Fruit fly (Drosophila melanogaster) whole organism, pupa: ENCODE results near the gene Cog7.
"Not testable (repeated sequence)": the region's sequence is repeated elsewhere in the genome, so short reads cannot be mapped to it uniquely, and the experiment has no call there.

Experiments used
- CG14655 ChIP-seq: fragments of 200-800 bp; sonication (Bioruptor generic); optimal IDR thresholded peaks from 3 replicates; lab custom pipeline; 2017; ENCODE audit warnings: mild to moderate bottlenecking, missing biosample characterization, missing genetic modification reagents, missing genetic modification characterization
- CG15710 ChIP-seq: fragments of 200-800 bp; sonication (Bioruptor generic); optimal IDR thresholded peaks from 2 replicates; lab custom pipeline; 2018; ENCODE audit warnings: missing biosample characterization, mild to moderate bottlenecking, missing genetic modification characterization, moderate library complexity
- CG8159 ChIP-seq: fragments of 200-800 bp; sonication (Bioruptor generic); optimal IDR thresholded peaks from 3 replicates; lab custom pipeline; 2018; ENCODE audit warnings: missing biosample characterization, mild to moderate bottlenecking, missing genetic modification characterization, moderate library complexity
- D1 ChIP-seq: fragments of 200-800 bp; sonication (Bioruptor generic); optimal IDR thresholded peaks from 2 replicates; lab custom pipeline; 2018; ENCODE audit warnings: missing biosample characterization, mild to moderate bottlenecking, missing genetic modification characterization, moderate library complexity
- EcR ChIP-seq: fragments of 200-800 bp; sonication (Bioruptor generic); optimal IDR thresholded peaks from 3 replicates; lab custom pipeline; 2019; ENCODE audit warnings: missing biosample characterization, missing genetic modification characterization, mild to moderate bottlenecking, moderate library complexity, missing genetic modification reagents
- Pif1A ChIP-seq: fragments of 200-800 bp; sonication (Bioruptor generic); optimal IDR thresholded peaks from 3 replicates; lab custom pipeline; 2016; ENCODE audit warnings: missing biosample characterization, missing genetic modification characterization
- Pif1B ChIP-seq: fragments of 200-800 bp; sonication (Bioruptor generic); optimal IDR thresholded peaks from 3 replicates; lab custom pipeline; 2016; ENCODE audit warnings: missing biosample characterization, missing genetic modification characterization
- fd96Ca ChIP-seq: fragments of 200-800 bp; sonication (Bioruptor generic); IDR thresholded peaks from 3 replicates; pipeline ENCODE4 v1.3.6; 2022; ENCODE audit warnings: missing biosample characterization, missing genetic modification characterization
- rn ChIP-seq: fragments of 200-800 bp; sonication (Bioruptor generic); IDR thresholded peaks from 2 replicates; pipeline ENCODE4 v1.3.6; 2022; ENCODE audit warnings: missing biosample characterization, missing genetic modification characterization

DNA sequence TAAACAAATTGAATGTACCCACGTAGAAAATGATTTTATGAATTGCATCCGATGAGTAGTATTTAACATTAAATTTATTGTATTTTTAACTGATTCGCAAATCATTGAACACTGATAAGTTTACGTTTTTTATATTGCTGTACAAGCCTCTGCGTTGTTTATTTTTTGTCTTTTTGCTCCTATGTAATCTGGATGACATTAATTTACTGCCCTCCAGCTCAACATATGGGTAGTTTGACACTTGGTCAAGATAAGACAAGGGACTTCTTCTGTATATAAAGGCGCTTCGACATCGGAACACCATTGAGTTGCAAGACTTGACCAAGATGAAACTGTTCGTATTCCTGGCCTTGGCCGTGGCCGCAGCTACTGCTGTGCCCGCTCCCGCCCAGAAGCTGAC is 10.9 kb downstream of the Cog7 start, which contains the start of gene Jon99Ciii:
- not testable (repeated sequence) for TF ChIP-seq Pif1B (GFP tag; lab: Kevin White, UChicago); EcR (GFP tag; lab: Kevin White, UChicago); fd96Ca (GFP tag; lab: Robert Waterston, UW); D1 (tag; lab: Kevin White, UChicago); rn; CG15710 (tag; lab: Kevin White, UChicago); CG14655 (GFP tag; lab: Kevin White, UChicago); CG8159 (tag; lab: Kevin White, UChicago); Pif1A (GFP tag; lab: Kevin White, UChicago)
